Worm (Caenorhabditis elegans) whole organism, L1 larva: ENCODE data around the gene F32A11.1.

Source experiments
- F16B12.6 ChIP-seq: fragments of 150-350 bp; optimal IDR thresholded peaks from 2 replicates; lab custom pipeline; 2014; ENCODE audit warnings: missing biosample characterization, missing genetic modification characterization
- aly-2 ChIP-seq: fragments of 150-350 bp; optimal IDR thresholded peaks from 2 replicates; lab custom pipeline; 2014; ENCODE audit warnings: missing biosample characterization, missing genetic modification characterization
- ceh-63 ChIP-seq: fragments of 200-800 bp; sonication (Bioruptor generic); optimal IDR thresholded peaks from 2 replicates; lab custom pipeline; 2018; ENCODE audit warnings: mild to moderate bottlenecking, missing genetic modification characterization, missing compliant biosample characterization
- ceh-82 ChIP-seq, 3 experiments: fragments of 150-350 bp in 1 of 3; sonication (generic microtip) in 2 of 3; optimal IDR thresholded peaks; 2 replicates each; lab custom pipeline; 2014 to 2017; ENCODE audit warnings: missing biosample characterization in 3 of 3, missing genetic modification characterization in 3 of 3
- isw-1 ChIP-seq: fragments of 200-800 bp; sonication (Bioruptor generic); IDR thresholded peaks from 2 replicates; pipeline ENCODE4 v1.3.6; 2022; ENCODE audit warnings: missing genetic modification characterization, missing compliant biosample characterization
- lin-15B ChIP-seq: fragments of 150-350 bp; sonication (generic microtip); optimal IDR thresholded peaks from 3 replicates; lab custom pipeline; 2014; ENCODE audit warnings: missing biosample characterization, missing genetic modification characterization
- lir-3 ChIP-seq: sonication (generic microtip); optimal IDR thresholded peaks from 2 replicates; lab custom pipeline; 2016; ENCODE audit warnings: mild to moderate bottlenecking, missing genetic modification characterization, moderate library complexity, missing compliant biosample characterization; ENCODE audit not compliant: poor library complexity
- nhr-76 ChIP-seq: sonication (generic microtip); optimal IDR thresholded peaks from 2 replicates; lab custom pipeline; 2017; ENCODE audit warnings: missing biosample characterization, missing genetic modification characterization
- nhr-77 ChIP-seq: fragments of 150-350 bp; optimal IDR thresholded peaks from 2 replicates; lab custom pipeline; 2014; ENCODE audit warnings: missing biosample characterization, missing genetic modification characterization
- pax-3 ChIP-seq: fragments of 200-800 bp; sonication (Bioruptor generic); optimal IDR thresholded peaks from 2 replicates; lab custom pipeline; 2018; ENCODE audit warnings: mild to moderate bottlenecking, missing genetic modification characterization, moderate library complexity, missing compliant biosample characterization
- unc-130 ChIP-seq: fragments of 150-350 bp; optimal IDR thresholded peaks from 2 replicates; lab custom pipeline; 2017; ENCODE audit warnings: missing biosample characterization, missing genetic modification characterization, inconsistent platforms
- ztf-11 ChIP-seq, 2 experiments: sonication (generic microtip); optimal IDR thresholded peaks; 2 replicates each; lab custom pipeline; 2016 to 2017; ENCODE audit warnings: missing genetic modification characterization in 2 of 2, missing biosample characterization in 1 of 2, missing compliant biosample characterization in 1 of 2

ce11 chrII:13181465-13181864 lies 24.3 kb downstream of the F32A11.1 start, which contains the start of gene W09H1.1:
- TF ChIP-seq pax-3 (tag; lab: Kevin White, UChicago): no peak
- no peak for TF ChIP-seq unc-130
- TF ChIP-seq ceh-63 (GFP tag; lab: Kevin White, UChicago): no peak
- no peak for TF ChIP-seq isw-1
- no peak for TF ChIP-seq aly-2 (tag; lab: Kevin White, UChicago)
- no peak for TF ChIP-seq lir-3 (tag; lab: Kevin White, UChicago)
- TF ChIP-seq lin-15B (tag; lab: Kevin White, UChicago): no peak
- TF ChIP-seq nhr-76 (tag; lab: Kevin White, UChicago): no peak
- TF ChIP-seq F16B12.6 (tag; lab: Kevin White, UChicago): no peak
- TF ChIP-seq ceh-82 (tag; optimal IDR thresholded peaks at IDR 0.05; lab: Kevin White, UChicago): no peak
- no peak for TF ChIP-seq ztf-11 (tag; optimal IDR thresholded peaks at IDR 0.05; lab: Kevin White, UChicago)
- TF ChIP-seq nhr-77 (tag; lab: Kevin White, UChicago): no peak
